Fruit fly (Drosophila melanogaster) whole organism, embryonic: ENCODE results near the gene Crg-1.

Experiments used
- Antp ChIP-seq: fragments of 200-800 bp; sonication (Bioruptor generic); optimal IDR thresholded peaks from 3 replicates; lab custom pipeline; 2016; ENCODE audit warnings: missing biosample characterization, missing genetic modification characterization
- C15 ChIP-seq: fragments of 200-800 bp; sonication (Bioruptor generic); IDR thresholded peaks from 3 replicates; pipeline ENCODE4 v1.3.6; 2022; ENCODE audit warnings: missing biosample characterization, missing genetic modification characterization
- CG1024 ChIP-seq: fragments of 200-800 bp; sonication (Bioruptor generic); IDR thresholded peaks from 2 replicates; pipeline ENCODE4 v1.3.6; 2022; ENCODE audit warnings: missing biosample characterization, missing genetic modification characterization
- CG10321 ChIP-seq: fragments of 200-800 bp; sonication (Bioruptor generic); IDR thresholded peaks from 2 replicates; pipeline ENCODE4 v1.3.6; 2022; ENCODE audit warnings: missing biosample characterization, missing genetic modification characterization
- CG11398 ChIP-seq: fragments of 200-800 bp; sonication (Bioruptor generic); optimal IDR thresholded peaks from 2 replicates; lab custom pipeline; 2016; ENCODE audit warnings: missing biosample characterization, missing genetic modification characterization
- CG12236 ChIP-seq: fragments of 200-800 bp; sonication (Bioruptor generic); optimal IDR thresholded peaks from 2 replicates; lab custom pipeline; 2016; ENCODE audit warnings: missing biosample characterization, missing genetic modification characterization
- CG13287 ChIP-seq: fragments of 200-800 bp; sonication (Bioruptor generic); IDR thresholded peaks from 2 replicates; pipeline ENCODE4 v1.3.6; 2022; ENCODE audit warnings: missing biosample characterization, missing genetic modification characterization; ENCODE audit not compliant: partially characterized antibody
- CG15269 ChIP-seq: fragments of 200-800 bp; sonication (Bioruptor generic); optimal IDR thresholded peaks from 2 replicates; lab custom pipeline; 2018; ENCODE audit warnings: missing biosample characterization, mild to moderate bottlenecking, missing genetic modification characterization, moderate library complexity
- CG1529 ChIP-seq: fragments of 200-800 bp; sonication (Bioruptor generic); optimal IDR thresholded peaks from 3 replicates; lab custom pipeline; 2018; ENCODE audit warnings: missing biosample characterization, missing genetic modification characterization
- CG15601 ChIP-seq: fragments of 200-800 bp; sonication (Bioruptor generic); optimal IDR thresholded peaks from 3 replicates; lab custom pipeline; 2019; ENCODE audit warnings: missing biosample characterization, mild to moderate bottlenecking, missing genetic modification characterization, moderate library complexity
- CG1647 ChIP-seq: fragments of 200-800 bp; sonication (Bioruptor generic); optimal IDR thresholded peaks from 3 replicates; lab custom pipeline; 2016; ENCODE audit warnings: missing biosample characterization, missing genetic modification characterization
- CG17568 ChIP-seq: fragments of 200-800 bp; sonication (Bioruptor generic); optimal IDR thresholded peaks from 2 replicates; lab custom pipeline; 2018; ENCODE audit warnings: missing biosample characterization, mild to moderate bottlenecking, missing genetic modification characterization, moderate library complexity
- CG17612 ChIP-seq: fragments of 200-800 bp; sonication (Bioruptor generic); IDR thresholded peaks from 2 replicates; pipeline ENCODE4 v1.3.6; 2022; ENCODE audit warnings: missing biosample characterization, missing genetic modification characterization
- CG1792 ChIP-seq: fragments of 200-800 bp; sonication (Bioruptor generic); optimal IDR thresholded peaks from 2 replicates; lab custom pipeline; 2016; ENCODE audit warnings: missing biosample characterization, missing genetic modification characterization
- CG2875 ChIP-seq: fragments of 200-800 bp; sonication (Bioruptor generic); optimal IDR thresholded peaks from 2 replicates; lab custom pipeline; 2017; ENCODE audit warnings: missing biosample characterization, mild to moderate bottlenecking, missing genetic modification characterization, missing genetic modification reagents
- CG4730 ChIP-seq: fragments of 200-800 bp; sonication (Bioruptor generic); IDR thresholded peaks from 2 replicates; pipeline ENCODE4 v1.3.6; 2022; ENCODE audit warnings: missing biosample characterization, missing genetic modification characterization
- CG5245 ChIP-seq: fragments of 200-800 bp; sonication (Bioruptor generic); optimal IDR thresholded peaks from 3 replicates; lab custom pipeline; 2016; ENCODE audit warnings: missing biosample characterization, missing genetic modification characterization
- CG6791 ChIP-seq: fragments of 200-800 bp; sonication (Bioruptor generic); IDR thresholded peaks from 3 replicates; pipeline ENCODE4 v1.3.6; 2022; ENCODE audit warnings: missing biosample characterization, missing genetic modification characterization; ENCODE audit not compliant: partially characterized antibody
- CG6854 ChIP-seq: fragments of 200-800 bp; sonication (Bioruptor generic); optimal IDR thresholded peaks from 3 replicates; lab custom pipeline; 2017; ENCODE audit warnings: missing biosample characterization, mild to moderate bottlenecking, missing genetic modification characterization
- CG7839 ChIP-seq: fragments of 200-800 bp; sonication (Bioruptor generic); optimal IDR thresholded peaks from 3 replicates; lab custom pipeline; 2018; ENCODE audit warnings: missing biosample characterization, mild to moderate bottlenecking, missing genetic modification characterization, moderate library complexity
- CG8089 ChIP-seq: fragments of 200-800 bp; sonication (Bioruptor generic); optimal IDR thresholded peaks from 3 replicates; lab custom pipeline; 2016; ENCODE audit warnings: missing biosample characterization, missing genetic modification characterization
- CG8290 ChIP-seq, 3 experiments: fragments of 200-800 bp; sonication (Bioruptor generic); optimal IDR thresholded peaks; 2 replicates each; lab custom pipeline; 2016 to 2019; ENCODE audit warnings: missing biosample characterization in 3 of 3, missing genetic modification characterization in 3 of 3, mild to moderate bottlenecking in 2 of 3, moderate library complexity in 1 of 3
- CG9817 ChIP-seq: fragments of 200-800 bp; sonication (Bioruptor generic); optimal IDR thresholded peaks from 2 replicates; lab custom pipeline; 2018; ENCODE audit warnings: missing biosample characterization, mild to moderate bottlenecking, missing genetic modification characterization, moderate library complexity
- CG9876 ChIP-seq: fragments of 200-800 bp; sonication (Bioruptor generic); optimal IDR thresholded peaks from 2 replicates; lab custom pipeline; 2016; ENCODE audit warnings: missing biosample characterization, missing genetic modification characterization
- Chrac-16 ChIP-seq: fragments of 200-800 bp; sonication (Bioruptor generic); optimal IDR thresholded peaks from 3 replicates; lab custom pipeline; 2016; ENCODE audit warnings: missing biosample characterization, missing genetic modification characterization
- Doc2 ChIP-seq: fragments of 200-800 bp; sonication (Bioruptor generic); IDR thresholded peaks from 2 replicates; pipeline ENCODE4 v1.3.6; 2022; ENCODE audit warnings: missing biosample characterization, missing genetic modification characterization
- E2f2 ChIP-seq: fragments of 200-800 bp; sonication (Bioruptor generic); IDR thresholded peaks from 2 replicates; pipeline ENCODE4 v1.3.6; 2022; ENCODE audit warnings: missing biosample characterization, missing genetic modification characterization
- Elba2 ChIP-seq: fragments of 200-800 bp; sonication (Bioruptor generic); optimal IDR thresholded peaks from 3 replicates; lab custom pipeline; 2016; ENCODE audit warnings: missing biosample characterization, missing genetic modification characterization
- Ets97D ChIP-seq: fragments of 200-800 bp; sonication (Bioruptor generic); optimal IDR thresholded peaks from 3 replicates; lab custom pipeline; 2016; ENCODE audit warnings: missing biosample characterization, missing genetic modification characterization
- H2.0 ChIP-seq: fragments of 200-800 bp; sonication (Bioruptor generic); IDR thresholded peaks from 2 replicates; pipeline ENCODE4 v1.3.6; 2022; ENCODE audit warnings: missing biosample characterization, missing genetic modification characterization
- Max ChIP-seq: fragments of 200-800 bp; sonication (Bioruptor generic); optimal IDR thresholded peaks from 2 replicates; lab custom pipeline; 2016; ENCODE audit warnings: missing biosample characterization, mild to moderate bottlenecking, missing genetic modification characterization
- Med ChIP-seq: fragments of 200-800 bp; sonication (Bioruptor generic); peaks from one replicate; lab custom pipeline; 2016; ENCODE audit warnings: missing biosample characterization, missing genetic modification characterization, mild to moderate bottlenecking, inconsistent platforms, moderate library complexity
- Nf-YA ChIP-seq: fragments of 200-800 bp; sonication (Bioruptor generic); IDR thresholded peaks from 2 replicates; pipeline ENCODE4 v1.3.6; 2022; ENCODE audit warnings: missing biosample characterization, missing genetic modification characterization
- Pdp1 ChIP-seq, 2 experiments: fragments of 200-800 bp; sonication (Bioruptor generic); optimal IDR thresholded peaks; 3 replicates each; lab custom pipeline; 2016; ENCODE audit warnings: missing biosample characterization in 2 of 2, missing genetic modification characterization in 2 of 2, mild to moderate bottlenecking in 1 of 2, moderate library complexity in 1 of 2
- Usf ChIP-seq: fragments of 200-800 bp; sonication (Bioruptor generic); optimal IDR thresholded peaks from 2 replicates; lab custom pipeline; 2017; ENCODE audit warnings: missing genotype, missing biosample characterization, missing genetic modification characterization
- danr ChIP-seq: fragments of 200-800 bp; sonication (Bioruptor generic); IDR thresholded peaks from 2 replicates; pipeline ENCODE4 v1.3.6; 2022; ENCODE audit warnings: missing biosample characterization, missing genetic modification characterization
- disco-r ChIP-seq: fragments of 200-800 bp; sonication (Bioruptor generic); optimal IDR thresholded peaks from 2 replicates; lab custom pipeline; 2016; ENCODE audit warnings: missing biosample characterization, missing genetic modification characterization
- dmrt99B ChIP-seq: fragments of 200-800 bp; sonication (Bioruptor generic); optimal IDR thresholded peaks from 2 replicates; lab custom pipeline; 2018; ENCODE audit warnings: missing biosample characterization, mild to moderate bottlenecking, missing genetic modification characterization, moderate library complexity
- hb ChIP-seq: fragments of 200-800 bp; sonication (Bioruptor generic); IDR thresholded peaks from 3 replicates; pipeline ENCODE4 v1.3.6; 2022; ENCODE audit warnings: missing biosample characterization, missing genetic modification characterization; ENCODE audit not compliant: partially characterized antibody
- inv ChIP-seq: fragments of 200-800 bp; sonication (Bioruptor generic); IDR thresholded peaks from 2 replicates; pipeline ENCODE4 v1.3.6; 2022; ENCODE audit warnings: missing biosample characterization, missing genetic modification characterization; ENCODE audit not compliant: partially characterized antibody
- luna ChIP-seq: fragments of 200-800 bp; sonication (Bioruptor generic); optimal IDR thresholded peaks from 2 replicates; lab custom pipeline; 2016; ENCODE audit warnings: missing biosample characterization, missing genetic modification characterization
- nerfin-2 ChIP-seq: fragments of 200-800 bp; sonication (Bioruptor generic); IDR thresholded peaks from 2 replicates; pipeline ENCODE4 v1.3.6; 2022; ENCODE audit warnings: missing biosample characterization, missing genetic modification characterization; ENCODE audit not compliant: partially characterized antibody
- otp ChIP-seq: fragments of 200-800 bp; sonication (Bioruptor generic); IDR thresholded peaks from 3 replicates; pipeline ENCODE4, ENCODE4 v1.3.6; 2022; ENCODE audit warnings: missing biosample characterization, missing genetic modification characterization
- p53 ChIP-seq: fragments of 200-800 bp; sonication (Bioruptor generic); optimal IDR thresholded peaks from 2 replicates; lab custom pipeline; 2016; ENCODE audit warnings: missing biosample characterization, missing genetic modification characterization
- peb ChIP-seq: fragments of 200-800 bp; sonication (Bioruptor generic); IDR thresholded peaks from 2 replicates; pipeline ENCODE4 v1.3.6; 2022; ENCODE audit warnings: missing biosample characterization, missing genetic modification characterization
- pho ChIP-seq: fragments of 200-800 bp; sonication (Bioruptor generic); optimal IDR thresholded peaks from 2 replicates; lab custom pipeline; 2016; ENCODE audit warnings: missing biosample characterization, missing genetic modification characterization
- tap ChIP-seq: fragments of 200-800 bp; optimal IDR thresholded peaks from 3 replicates; lab custom pipeline; 2019; ENCODE audit warnings: missing biosample characterization, mild to moderate bottlenecking, missing genetic modification characterization, moderate library complexity
- vnd ChIP-seq: fragments of 200-800 bp; sonication (Bioruptor generic); IDR thresholded peaks from 3 replicates; pipeline ENCODE4 v1.3.6; 2022; ENCODE audit warnings: missing biosample characterization, missing genetic modification characterization; ENCODE audit not compliant: partially characterized antibody
- vvl ChIP-seq: fragments of 200-800 bp; sonication (Bioruptor generic); IDR thresholded peaks from 2 replicates; pipeline ENCODE4 v1.3.6; 2022; ENCODE audit warnings: missing biosample characterization, missing genetic modification characterization
- zen2 ChIP-seq: fragments of 200-800 bp; sonication (Bioruptor generic); IDR thresholded peaks from 3 replicates; pipeline ENCODE4 v1.3.6; 2022; ENCODE audit warnings: missing biosample characterization, missing genetic modification characterization; ENCODE audit not compliant: partially characterized antibody
- zfh2 ChIP-seq: fragments of 200-800 bp; sonication (Bioruptor generic); optimal IDR thresholded peaks from 2 replicates; lab custom pipeline; 2016; ENCODE audit warnings: missing biosample characterization, missing genetic modification characterization

Gene Crg-1

DNA sequence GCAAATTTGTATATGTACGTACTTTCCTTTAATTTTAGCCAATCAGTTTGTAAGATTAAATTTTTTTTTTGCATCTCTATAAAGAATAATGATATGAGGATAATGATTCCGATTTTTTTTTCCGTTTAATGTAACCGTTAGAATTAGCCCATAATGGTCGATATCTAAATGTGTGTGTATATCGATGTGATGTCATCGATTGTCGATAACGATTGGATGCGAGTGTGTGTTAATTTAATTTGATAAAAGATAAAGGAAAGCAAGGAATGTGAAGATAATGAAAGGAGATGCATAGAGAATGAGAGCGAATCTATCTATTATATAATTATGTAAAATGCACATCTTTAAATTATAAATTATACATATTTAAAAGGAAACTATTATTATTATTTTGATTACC is 4.6 kb upstream of the Crg-1 start (continued):
- TF ChIP-seq otp (GFP tag; lab: Robert Waterston, UW) (no peak), Usf (no peak), CG9817 (tag; lab: Kevin White, UChicago) (no peak), CG7839 (tag; lab: Kevin White, UChicago) (no peak), CG6791 (GFP tag; lab: Robert Waterston, UW) (peak; percentile 91), CG8290 (GFP tag; optimal IDR thresholded peaks at IDR 0.05; lab: Kevin White, UChicago) (no peak), CG8290 (tag; optimal IDR thresholded peaks at IDR 0.05; lab: Kevin White, UChicago) (no peak), CG8089 (no peak), Antp (GFP tag; lab: Kevin White, UChicago) (no peak), Med (GFP tag; lab: Kevin White, UChicago) (no peak), Ets97D (GFP tag; lab: Kevin White, UChicago) (no peak), CG11398 (no peak), CG4730 (no peak), Elba2 (GFP tag; lab: Kevin White, UChicago) (no peak), vnd (GFP tag; lab: Robert Waterston, UW) (peak; percentile 70), H2.0 (GFP tag; lab: Robert Waterston, UW) (no peak), inv (GFP tag; lab: Robert Waterston, UW) (peak; percentile 34; the same call in 1 of the 2 replicates), Nf-YA (no peak), Chrac-16 (GFP tag; lab: Kevin White, UChicago) (no peak), p53 (GFP tag; lab: Kevin White, UChicago) (no peak), danr (GFP tag; lab: Robert Waterston, UW) (no peak), vvl (GFP tag; lab: Robert Waterston, UW) (no peak), Doc2 (GFP tag; lab: Robert Waterston, UW) (no peak), CG5245 (no peak), CG9876 (GFP tag; lab: Kevin White, UChicago) (no peak), luna (GFP tag; lab: Kevin White, UChicago) (no peak), CG6854 (GFP tag; lab: Kevin White, UChicago) (no peak), nerfin-2 (peak; percentile 86), CG1024 (GFP tag; lab: Robert Waterston, UW) (no peak), zfh2 (GFP tag; lab: Kevin White, UChicago) (no peak), CG15269 (no peak), peb (GFP tag; lab: Robert Waterston, UW) (no peak), Pdp1 (GFP tag; optimal IDR thresholded peaks at IDR 0.05; lab: Kevin White, UChicago) (peak in 1 of 2 experiments; percentile 49), CG13287 (peak; percentile 69), tap (no peak), disco-r (GFP tag; lab: Kevin White, UChicago) (no peak), pho (GFP tag; lab: Kevin White, UChicago) (no peak), CG15601 (tag; lab: Kevin White, UChicago) (no peak), hb (peak; percentile 67; the same call in 2 of the 3 replicates), CG17568 (GFP tag; lab: Kevin White, UChicago) (no peak), CG12236 (GFP tag; lab: Kevin White, UChicago) (no peak), CG2875 (GFP tag; lab: Kevin White, UChicago) (no peak), C15 (GFP tag; lab: Robert Waterston, UW) (no peak), CG10321 (GFP tag; lab: Robert Waterston, UW) (no peak), CG1792 (GFP tag; lab: Kevin White, UChicago) (no peak), CG1529 (GFP tag; lab: Kevin White, UChicago) (no peak), CG17612 (no peak), CG1647 (no peak), Max (GFP tag; lab: Kevin White, UChicago) (no peak), E2f2 (GFP tag; lab: Robert Waterston, UW) (peak; percentile 48), dmrt99B (tag; lab: Kevin White, UChicago) (no peak), zen2 (GFP tag; lab: Robert Waterston, UW) (peak; percentile 73; the same call in 2 of the 3 replicates)
